Fruit fly (Drosophila melanogaster): ENCODE data around the gene CG42853.

- TF ChIP-seq CG8478 (optimal IDR thresholded peaks at IDR 0.05) (no peak), CTCF (optimal IDR thresholded peaks at IDR 0.05) (no peak)
These were observed 19.6 kb downstream of the CG42853 start for dm6 chr3L:18102161-18102565.

All from S2 (cell line).